Fruit fly (Drosophila melanogaster) whole organism, prepupa: ENCODE results near the gene Sarm.

ENCODE experiments used
- CG6163 ChIP-seq: fragments of 200-800 bp; sonication (Bioruptor generic); IDR thresholded peaks from 3 replicates; pipeline ENCODE4 v1.3.6; 2022; ENCODE audit warnings: missing biosample characterization, missing genetic modification characterization
- eg ChIP-seq: fragments of 200-800 bp; sonication (Bioruptor generic); IDR thresholded peaks from 3 replicates; pipeline ENCODE4 v1.3.6; 2022; ENCODE audit warnings: missing biosample characterization, missing genetic modification characterization
- fd59A ChIP-seq: fragments of 200-800 bp; sonication (Bioruptor generic); optimal IDR thresholded peaks from 2 replicates; lab custom pipeline; 2017; ENCODE audit warnings: missing biosample characterization, mild to moderate bottlenecking, missing genetic modification characterization, missing genetic modification reagents

DNA sequence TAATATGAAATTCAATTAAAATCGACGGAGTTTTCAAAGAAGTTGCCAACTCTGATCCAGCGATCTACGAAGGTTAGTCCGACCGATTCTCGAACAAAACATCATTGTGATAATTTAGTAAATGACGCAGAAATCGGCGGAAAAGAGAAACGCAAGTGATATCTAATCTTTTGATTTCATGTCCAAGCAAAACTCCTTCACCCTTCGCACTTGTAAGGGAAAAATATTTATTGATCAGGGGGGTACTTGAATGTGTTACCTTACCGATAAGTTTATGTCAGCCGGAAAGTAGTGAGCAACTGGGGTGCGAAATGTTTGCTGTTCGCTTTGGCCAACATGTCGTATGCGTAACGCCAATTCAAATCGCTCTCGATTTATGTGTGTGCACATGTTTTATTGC is 33.4 kb downstream of the Sarm start:
- TF ChIP-seq CG6163 (GFP tag; lab: Robert Waterston, UW) (no peak), eg (GFP tag; lab: Robert Waterston, UW) (no peak), fd59A (GFP tag; lab: Kevin White, UChicago) (no peak)
